Fruit fly (Drosophila melanogaster) Kc167 (cell line): ENCODE measurements around the gene Vajk1.

Experiments
- Sin3A ChIP-seq: fragments of >200 bp; optimal IDR thresholded peaks from 2 replicates; lab custom pipeline; 2018; ENCODE audit warnings: missing external identifiers
- insv ChIP-seq: fragments of >200 bp; optimal IDR thresholded peaks from 3 replicates; lab custom pipeline; 2018; ENCODE audit warnings: missing external identifiers
- psq ChIP-seq: fragments of >200 bp; optimal IDR thresholded peaks from 2 replicates; lab custom pipeline; 2017; ENCODE audit warnings: missing external identifiers
- ttk ChIP-seq: sonication (Bioruptor generic); optimal IDR thresholded peaks from 2 replicates; lab custom pipeline; 2017; ENCODE audit warnings: missing external identifiers

DNA sequence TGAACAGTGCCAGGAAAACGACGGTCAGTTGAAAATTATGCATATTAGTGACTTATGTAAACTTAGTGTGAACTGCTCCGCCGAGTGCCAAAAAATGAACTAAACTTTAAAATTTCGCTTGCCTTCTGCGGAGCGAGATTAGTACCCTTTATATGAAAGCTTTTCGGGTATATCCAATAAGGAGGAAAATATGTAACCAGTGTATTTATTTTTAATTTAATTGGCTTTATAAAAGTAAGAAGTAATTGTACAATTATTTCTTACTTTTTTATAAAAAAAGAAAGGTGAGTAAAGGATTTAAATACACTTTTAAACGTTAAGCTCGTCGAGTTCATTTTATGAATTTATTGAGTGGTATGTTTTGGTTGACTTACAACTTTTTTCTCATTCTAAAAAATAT, 49.5 kb upstream of the Vajk1 start, which contains the start of gene He:
- TF ChIP-seq psq (lab: Kevin White, UChicago) (no peak), ttk (lab: Kevin White, UChicago) (no peak), insv (lab: Kevin White, UChicago) (no peak), Sin3A (lab: Kevin White, UChicago) (no peak)
